Worm (Caenorhabditis elegans) whole organism, mixed stage, embryonic: ENCODE data around the gene pnn-1.

ENCODE experiments used
- M03D4.4 ChIP-seq: sonication (generic microtip); optimal IDR thresholded peaks from 2 replicates; lab custom pipeline; 2017; ENCODE audit warnings: mild to moderate bottlenecking, missing genetic modification characterization, missing compliant biosample characterization
- blmp-1 ChIP-seq: fragments of 150-350 bp; optimal IDR thresholded peaks from 2 replicates; lab custom pipeline; 2014; ENCODE audit warnings: missing biosample characterization, missing genetic modification characterization
- ceh-39 ChIP-seq: fragments of 150-350 bp; optimal IDR thresholded peaks from 2 replicates; lab custom pipeline; 2014; ENCODE audit warnings: missing biosample characterization, missing genetic modification characterization
- ceh-43 ChIP-seq: fragments of 200-800 bp; sonication (Bioruptor generic); optimal IDR thresholded peaks from 2 replicates; lab custom pipeline; 2018; ENCODE audit warnings: mild to moderate bottlenecking, missing genetic modification characterization, moderate library complexity, missing compliant biosample characterization
- ces-1 ChIP-seq: fragments of 150-350 bp; optimal IDR thresholded peaks from 2 replicates; lab custom pipeline; 2014; ENCODE audit warnings: missing biosample characterization, missing genetic modification reagents, missing genetic modification characterization
- cnd-1 ChIP-seq: fragments of 200-800 bp; sonication (Bioruptor generic); optimal IDR thresholded peaks from 2 replicates; lab custom pipeline; 2018; ENCODE audit warnings: mild to moderate bottlenecking, missing genetic modification characterization, missing compliant biosample characterization
- drap-1 ChIP-seq: fragments of 200-800 bp; sonication (Bioruptor generic); optimal IDR thresholded peaks from 3 replicates; lab custom pipeline; 2018; ENCODE audit warnings: mild to moderate bottlenecking, missing genetic modification characterization, missing compliant biosample characterization
- elt-3 ChIP-seq: fragments of 150-350 bp; optimal IDR thresholded peaks from 2 replicates; lab custom pipeline; 2014; ENCODE audit warnings: missing biosample characterization, missing genetic modification characterization
- ham-2 ChIP-seq: fragments of 200-800 bp; sonication (Bioruptor generic); optimal IDR thresholded peaks from 2 replicates; lab custom pipeline; 2018; ENCODE audit warnings: mild to moderate bottlenecking, missing genetic modification characterization, missing compliant biosample characterization
- hlh-1 ChIP-seq: fragments of 150-350 bp; optimal IDR thresholded peaks from 2 replicates; lab custom pipeline; 2014; ENCODE audit warnings: missing biosample characterization, missing genetic modification reagents, missing genetic modification characterization
- lin-13 ChIP-seq: fragments of 150-350 bp; optimal IDR thresholded peaks from 2 replicates; lab custom pipeline; 2014; ENCODE audit warnings: missing biosample characterization, missing genetic modification characterization
- lsy-2 ChIP-seq: fragments of 150-350 bp; optimal IDR thresholded peaks from 2 replicates; lab custom pipeline; 2014; ENCODE audit warnings: missing biosample characterization, missing genetic modification characterization
- mab-5 ChIP-seq: fragments of 150-350 bp; optimal IDR thresholded peaks from 2 replicates; lab custom pipeline; 2014; ENCODE audit warnings: missing biosample characterization, missing genetic modification characterization
- mep-1 ChIP-seq: fragments of 150-350 bp; optimal IDR thresholded peaks from 2 replicates; lab custom pipeline; 2017; ENCODE audit warnings: missing biosample characterization, missing genetic modification reagents, missing genetic modification characterization, inconsistent platforms
- mls-2 ChIP-seq: sonication (generic microtip); optimal IDR thresholded peaks from 2 replicates; lab custom pipeline; 2016; ENCODE audit warnings: mild to moderate bottlenecking, missing genetic modification characterization, moderate library complexity, missing compliant biosample characterization
- nhr-12 ChIP-seq: fragments of 150-350 bp; optimal IDR thresholded peaks from 2 replicates; lab custom pipeline; 2014; ENCODE audit warnings: missing biosample characterization, missing genetic modification characterization
- nhr-2 ChIP-seq: fragments of 150-350 bp; optimal IDR thresholded peaks from 2 replicates; lab custom pipeline; 2014; ENCODE audit warnings: missing biosample characterization, missing genetic modification characterization
- nhr-237 ChIP-seq: fragments of 150-350 bp; optimal IDR thresholded peaks from 2 replicates; lab custom pipeline; 2014; ENCODE audit warnings: missing biosample characterization, missing genetic modification characterization
- nhr-28 ChIP-seq: fragments of 150-350 bp; optimal IDR thresholded peaks from 2 replicates; lab custom pipeline; 2014; ENCODE audit warnings: missing biosample characterization, missing genetic modification characterization
- nhr-76 ChIP-seq: sonication (generic microtip); optimal IDR thresholded peaks from 2 replicates; lab custom pipeline; 2017; ENCODE audit warnings: missing biosample characterization, missing genetic modification characterization
- pha-4 ChIP-seq: fragments of 150-350 bp; optimal IDR thresholded peaks from 2 replicates; lab custom pipeline; 2018; ENCODE audit warnings: missing biosample characterization, missing genetic modification reagents, missing genetic modification characterization
- sem-2 ChIP-seq: fragments of 200-800 bp; sonication (Bioruptor generic); optimal IDR thresholded peaks from 2 replicates; lab custom pipeline; 2018; ENCODE audit warnings: mild to moderate bottlenecking, missing genetic modification characterization, missing compliant biosample characterization
- snpc-4 ChIP-seq: fragments of 150-350 bp; optimal IDR thresholded peaks from 2 replicates; lab custom pipeline; 2014; ENCODE audit warnings: missing biosample characterization, missing genetic modification characterization
- sptf-1 ChIP-seq: sonication (generic microtip); optimal IDR thresholded peaks from 2 replicates; lab custom pipeline; 2017; ENCODE audit warnings: mild to moderate bottlenecking, missing genetic modification characterization, moderate library complexity, missing compliant biosample characterization
- unc-120 ChIP-seq: sonication (generic microtip); optimal IDR thresholded peaks from 2 replicates; lab custom pipeline; 2017; ENCODE audit warnings: missing genetic modification characterization, missing compliant biosample characterization; ENCODE audit not compliant: poor library complexity, severe bottlenecking
- unc-62 ChIP-seq: fragments of 150-350 bp; optimal IDR thresholded peaks from 2 replicates; lab custom pipeline; 2014; ENCODE audit warnings: missing biosample characterization, missing genetic modification reagents, missing genetic modification characterization
- zip-8 ChIP-seq: fragments of 150-350 bp; optimal IDR thresholded peaks from 2 replicates; lab custom pipeline; 2014; ENCODE audit warnings: missing biosample characterization, missing genetic modification characterization

The pnn-1 gene

ce11 chrV:12949607-12950006, 21.3 kb upstream of the pnn-1 start, which contains the start of gene T16G1.13:
T16G1.13 (plus strand) TSS chrV:12949907.
- no peak for TF ChIP-seq drap-1
- TF ChIP-seq ham-2 (GFP tag; lab: Kevin White, UChicago) = no peak
- no peak for TF ChIP-seq ces-1 (GFP tag; lab: Kevin White, UChicago)
- no peak for TF ChIP-seq hlh-1

- TF ChIP-seq lsy-2 (tag; lab: Kevin White, UChicago) (no peak), hlh-1 (peak; percentile 50), nhr-237 (tag; lab: Kevin White, UChicago) (peak; percentile 12), pha-4 (tag; lab: Kevin White, UChicago) (peak; percentile 11), nhr-28 (tag; lab: Kevin White, UChicago) (no peak), mep-1 (peak; percentile 17), ham-2 (GFP tag; lab: Kevin White, UChicago) (no peak), ces-1 (GFP tag; lab: Kevin White, UChicago) (peak; percentile 90), lin-13 (tag; lab: Kevin White, UChicago) (peak; percentile 14)
These were observed 19.9 kb upstream of the pnn-1 start, which contains the start of the genes T16G1.9 and T16G1.18 for ce11 chrV:12950812-12951528. T16G1.9 (minus strand) TSS chrV:12950862. T16G1.18 (plus strand) TSS chrV:12951304.

DNA sequence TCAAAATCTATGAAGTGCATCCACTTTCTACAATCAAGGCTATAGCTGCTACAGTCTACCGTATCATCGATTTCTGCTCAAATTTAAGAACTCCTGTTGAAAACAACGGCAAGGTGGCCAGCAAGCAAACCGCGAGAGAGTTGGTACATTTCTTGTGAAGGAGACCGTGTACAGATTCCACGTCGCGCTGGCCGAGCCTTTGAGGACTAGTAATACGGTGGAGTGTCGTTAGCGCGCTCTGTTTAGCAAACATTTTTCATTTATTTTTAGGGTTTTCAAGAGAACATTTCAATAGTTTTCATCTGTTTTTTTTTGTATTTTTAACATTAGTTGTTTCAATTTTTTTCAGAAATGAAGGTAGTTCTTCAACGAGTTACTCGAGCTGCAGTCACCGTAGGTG, 18.6 kb upstream of the pnn-1 start, which contains the start of gene pqn-68:
Gene pqn-68 (plus strand): TSS at position 350 of the 400 bp plus-strand sequence.
- TF ChIP-seq nhr-12 (no peak), nhr-76 (tag; lab: Kevin White, UChicago) (no peak), pha-4 (tag; lab: Kevin White, UChicago) (peak; percentile 8), cnd-1 (tag; lab: Kevin White, UChicago) (no peak), nhr-28 (tag; lab: Kevin White, UChicago) (no peak), lin-13 (tag; lab: Kevin White, UChicago) (no peak), mep-1 (no peak)

DNA sequence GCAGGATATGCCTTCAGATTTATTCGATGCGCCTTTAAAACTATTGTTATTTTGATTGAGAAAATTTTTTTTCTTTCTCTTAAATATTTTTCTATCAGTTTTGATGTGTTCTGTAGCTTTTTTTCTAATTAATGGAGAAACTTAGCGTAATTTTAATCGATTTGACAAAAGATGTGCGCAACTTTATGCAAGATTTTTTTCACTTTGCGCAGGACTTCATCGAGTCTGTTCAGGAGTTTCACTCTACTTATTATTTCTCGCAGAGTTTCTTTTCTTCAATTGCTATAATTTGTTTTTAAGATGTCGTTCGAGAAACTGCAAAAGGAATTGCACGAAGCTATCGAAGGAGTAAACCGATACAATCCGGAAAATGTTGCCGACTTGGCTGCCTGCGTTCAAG, 17.2 kb upstream of the pnn-1 start, which contains the start of gene eif-3.K:
Gene eif-3.K (plus strand): TSS at position 301 of the 400 bp plus-strand sequence.
- TF ChIP-seq hlh-1 (no peak), ces-1 (GFP tag; lab: Kevin White, UChicago) (no peak), nhr-2 (tag; lab: Kevin White, UChicago) (no peak), ceh-39 (no peak), lsy-2 (tag; lab: Kevin White, UChicago) (no peak), mls-2 (tag; lab: Kevin White, UChicago) (no peak), snpc-4 (tag; lab: Kevin White, UChicago) (no peak), nhr-76 (tag; lab: Kevin White, UChicago) (no peak), sem-2 (no peak), lin-13 (tag; lab: Kevin White, UChicago) (no peak), ham-2 (GFP tag; lab: Kevin White, UChicago) (no peak), mep-1 (no peak)

DNA sequence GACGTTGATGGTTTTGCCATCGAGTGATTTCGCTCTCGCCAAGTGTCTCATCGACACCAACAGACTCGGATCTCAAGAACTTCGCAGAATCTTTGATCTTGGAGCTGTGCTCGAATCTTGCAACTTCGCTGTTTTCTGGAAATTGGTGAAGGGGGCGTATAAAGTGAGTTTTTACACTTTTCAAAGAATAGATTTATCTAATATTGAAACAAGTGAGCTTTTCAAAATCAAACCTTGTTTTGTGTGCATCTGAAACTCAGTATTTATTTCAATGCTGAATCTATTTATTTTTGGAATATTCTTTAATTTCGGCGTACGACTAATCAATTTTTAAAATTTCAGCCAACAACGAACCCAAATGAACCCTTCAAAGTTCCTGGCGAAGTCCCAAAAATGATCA, 16.6 kb upstream of the pnn-1 start:
- no peak for TF ChIP-seq nhr-2 (tag; lab: Kevin White, UChicago)
- TF ChIP-seq pha-4 (tag; lab: Kevin White, UChicago) = no peak
- no peak for TF ChIP-seq M03D4.4 (tag; lab: Kevin White, UChicago)
- no peak for TF ChIP-seq zip-8
- no peak for TF ChIP-seq ham-2 (GFP tag; lab: Kevin White, UChicago)
- no peak for TF ChIP-seq elt-3 (tag; lab: Kevin White, UChicago)

DNA sequence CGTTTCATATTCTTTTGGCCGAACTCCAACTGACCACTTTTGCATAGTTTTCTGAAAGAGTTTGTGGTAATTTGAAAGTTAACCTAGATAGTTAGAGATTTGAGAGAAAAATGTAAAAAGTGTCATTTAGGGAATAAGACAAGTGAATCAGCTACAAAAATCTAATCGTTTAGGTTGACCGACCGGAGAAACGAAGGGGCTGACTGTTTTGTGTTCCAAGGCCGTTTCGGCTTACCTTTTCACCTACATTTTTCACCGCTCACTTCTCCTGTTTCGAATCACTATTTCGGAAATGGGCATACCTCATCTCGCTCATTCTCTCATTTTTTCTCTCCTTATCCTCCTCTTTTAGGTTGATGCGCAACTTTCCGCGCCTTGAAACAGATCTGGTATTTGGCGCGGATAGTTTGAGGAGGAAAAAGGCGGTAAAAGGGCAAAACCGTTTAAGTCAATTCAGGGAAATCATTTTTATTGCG, 9.8 kb upstream of the pnn-1 start, which contains the start of gene mpst-7:
Gene mpst-7 (minus strand): TSS at position 51 of the 476 bp plus-strand sequence.
- no peak for TF ChIP-seq M03D4.4 (tag; lab: Kevin White, UChicago)
- TF ChIP-seq unc-62 (GFP tag; lab: Kevin White, UChicago) = no peak
- TF ChIP-seq cnd-1 (tag; lab: Kevin White, UChicago) = no peak
- TF ChIP-seq mls-2 (tag; lab: Kevin White, UChicago) = no peak
- no peak for TF ChIP-seq mep-1
- no peak for TF ChIP-seq nhr-237 (tag; lab: Kevin White, UChicago)
- TF ChIP-seq mab-5 = no peak
- TF ChIP-seq nhr-28 (tag; lab: Kevin White, UChicago) = no peak
- TF ChIP-seq nhr-2 (tag; lab: Kevin White, UChicago) = no peak

DNA sequence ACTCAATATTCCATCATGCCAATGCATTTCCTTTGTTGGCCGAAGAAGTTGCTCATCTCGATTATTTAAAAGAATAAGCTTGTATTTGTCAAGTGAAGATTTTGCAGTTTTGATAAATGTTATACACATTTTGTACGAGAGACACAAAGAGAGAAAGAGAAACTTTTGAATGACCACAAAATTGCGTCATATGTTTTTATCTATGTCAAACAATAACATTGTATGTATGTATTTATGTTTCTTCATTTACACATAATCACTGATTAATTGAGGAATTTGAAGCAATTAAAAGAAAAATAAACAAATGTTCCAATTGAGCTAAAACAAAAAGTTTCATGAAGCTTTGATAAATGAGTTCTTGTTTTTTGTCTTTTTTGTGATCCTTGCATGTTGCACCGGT, 7.7 kb upstream of the pnn-1 start, which contains the start of gene hrg-9:
Gene hrg-9 (minus strand): TSS at position 152 of the 400 bp plus-strand sequence.
- TF ChIP-seq nhr-28 (tag; lab: Kevin White, UChicago) (no peak), lin-13 (tag; lab: Kevin White, UChicago) (no peak), ceh-43 (no peak), zip-8 (peak; percentile 62), unc-120 (no peak), blmp-1 (tag; lab: Kevin White, UChicago) (no peak), lsy-2 (tag; lab: Kevin White, UChicago) (no peak), sptf-1 (tag; lab: Kevin White, UChicago) (no peak)
